Worm (Caenorhabditis elegans) whole organism, L4 larva: ENCODE measurements around the gene F41C3.7.

Experiments used
- D1046.2 ChIP-seq: fragments of 200-800 bp; sonication (Bioruptor generic); IDR thresholded peaks from 2 replicates; pipeline ENCODE4 v1.3.6; 2022; ENCODE audit warnings: missing genetic modification characterization, missing compliant biosample characterization
- T26A8.4 ChIP-seq: fragments of 200-800 bp; sonication (Bioruptor generic); IDR thresholded peaks from 2 replicates; pipeline ENCODE4 v1.3.6; 2022; ENCODE audit warnings: missing genetic modification characterization, missing compliant biosample characterization
- Y105C5A.15 ChIP-seq: fragments of 200-800 bp; sonication (Bioruptor generic); IDR thresholded peaks from 2 replicates; pipeline ENCODE4 v1.3.6; 2022; ENCODE audit warnings: missing genetic modification characterization, missing compliant biosample characterization
- aly-2 ChIP-seq: sonication (generic microtip); optimal IDR thresholded peaks from 2 replicates; lab custom pipeline; 2018; ENCODE audit warnings: missing biosample characterization, missing genetic modification characterization
- ama-1 ChIP-seq: fragments of 150-350 bp; optimal IDR thresholded peaks from 2 replicates; lab custom pipeline; 2014; ENCODE audit warnings: inconsistent platforms, mixed read lengths
- ceh-32 ChIP-seq: sonication (generic microtip); optimal IDR thresholded peaks from 2 replicates; lab custom pipeline; 2016; ENCODE audit warnings: mild to moderate bottlenecking, missing genetic modification characterization, missing compliant biosample characterization; ENCODE audit not compliant: poor library complexity
- ceh-82 ChIP-seq: sonication (generic microtip); optimal IDR thresholded peaks from 2 replicates; lab custom pipeline; 2017; ENCODE audit warnings: missing biosample characterization, missing genetic modification characterization
- hlh-30 ChIP-seq: sonication (generic microtip); optimal IDR thresholded peaks from 2 replicates; lab custom pipeline; 2017; ENCODE audit warnings: antibody characterized with exemption, mild to moderate bottlenecking, missing genetic modification characterization, missing compliant biosample characterization; ENCODE audit not compliant: insufficient read depth
- lin-13 ChIP-seq: fragments of 150-350 bp; optimal IDR thresholded peaks from 2 replicates; lab custom pipeline; 2014; ENCODE audit warnings: missing biosample characterization, missing genetic modification reagents, missing genetic modification characterization
- lin-15B ChIP-seq: fragments of 150-350 bp; sonication (generic microtip); optimal IDR thresholded peaks from 3 replicates; lab custom pipeline; 2014; ENCODE audit warnings: missing biosample characterization, missing genetic modification characterization
- nhr-28 ChIP-seq: fragments of 150-350 bp; optimal IDR thresholded peaks from 2 replicates; lab custom pipeline; 2014; ENCODE audit warnings: missing biosample characterization, missing genetic modification characterization
- nhr-48 ChIP-seq: sonication (generic microtip); optimal IDR thresholded peaks from 2 replicates; lab custom pipeline; 2016; ENCODE audit warnings: mild to moderate bottlenecking, missing genetic modification characterization, missing compliant biosample characterization

DNA sequence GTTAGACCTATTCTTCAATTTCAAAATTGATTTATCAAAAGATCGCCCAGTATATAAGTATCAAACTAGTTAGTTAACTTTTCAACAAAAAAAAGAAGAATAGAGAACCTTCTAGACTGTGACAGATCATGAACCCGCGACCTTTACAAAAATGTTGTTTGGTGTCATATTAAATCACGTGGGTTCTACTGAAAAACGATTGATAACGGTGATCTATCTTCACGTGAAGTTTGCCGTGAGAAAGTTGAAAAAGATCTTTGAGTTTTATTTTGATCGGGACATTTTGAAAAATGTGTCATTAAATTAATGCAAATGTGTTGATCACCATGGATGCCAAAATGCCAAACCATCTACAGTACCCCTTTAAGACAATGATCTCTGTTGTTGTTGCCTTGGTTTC, 18.5 kb downstream of the F41C3.7 start:
- TF ChIP-seq ceh-32 (tag; lab: Kevin White, UChicago) (no peak), lin-13 (GFP tag; lab: Kevin White, UChicago) (no peak), lin-15B (tag; lab: Kevin White, UChicago) (no peak), hlh-30 (peak; percentile 66), aly-2 (tag; lab: Kevin White, UChicago) (no peak), ama-1 (lab: Kevin White, UChicago) (no peak), nhr-48 (no peak), nhr-28 (tag; lab: Kevin White, UChicago) (no peak), D1046.2 (no peak), Y105C5A.15 (GFP tag; lab: Robert Waterston, UW) (no peak), T26A8.4 (GFP tag; lab: Robert Waterston, UW) (no peak), ceh-82 (no peak)
